Fruit fly (Drosophila melanogaster) whole organism, embryonic: ENCODE data around the gene CG32023.
A peak's percentile ranks its signal among the peaks of the same experiment; 100 is the strongest.

Source experiments
- Ada2b ChIP-seq: fragments of 200-800 bp; sonication (Bioruptor generic); IDR thresholded peaks from 2 replicates; pipeline ENCODE4 v1.3.6; 2022; ENCODE audit warnings: missing biosample characterization, missing genetic modification characterization
- Aef1 ChIP-seq: fragments of 200-800 bp; sonication (Bioruptor generic); IDR thresholded peaks from 3 replicates; pipeline ENCODE4 v1.3.6; 2022; ENCODE audit warnings: missing biosample characterization, missing genetic modification characterization
- Atf3 ChIP-seq: fragments of 200-800 bp; sonication (Bioruptor generic); optimal IDR thresholded peaks from 3 replicates; lab custom pipeline; 2016; ENCODE audit warnings: missing biosample characterization, missing genetic modification characterization
- Awh ChIP-seq: fragments of 200-800 bp; sonication (Bioruptor generic); IDR thresholded peaks from 2 replicates; pipeline ENCODE4, ENCODE4 v1.3.6; 2022; ENCODE audit warnings: missing biosample characterization, missing genetic modification characterization
- Blimp-1 ChIP-seq: fragments of 200-800 bp; sonication (Bioruptor generic); optimal IDR thresholded peaks from 3 replicates; lab custom pipeline; 2018; ENCODE audit warnings: missing biosample characterization, missing genetic modification characterization, mild to moderate bottlenecking, moderate library complexity, missing genetic modification reagents
- C15 ChIP-seq: fragments of 200-800 bp; sonication (Bioruptor generic); IDR thresholded peaks from 3 replicates; pipeline ENCODE4 v1.3.6; 2022; ENCODE audit warnings: missing biosample characterization, missing genetic modification characterization
- CG10321 ChIP-seq: fragments of 200-800 bp; sonication (Bioruptor generic); IDR thresholded peaks from 2 replicates; pipeline ENCODE4 v1.3.6; 2022; ENCODE audit warnings: missing biosample characterization, missing genetic modification characterization
- CG11085 ChIP-seq: fragments of 200-800 bp; sonication (Bioruptor generic); IDR thresholded peaks from 2 replicates; pipeline ENCODE4 v1.3.6; 2022; ENCODE audit warnings: missing biosample characterization, missing genetic modification characterization
- CG11093 ChIP-seq: fragments of 200-800 bp; sonication (Bioruptor generic); IDR thresholded peaks from 3 replicates; pipeline ENCODE4 v1.3.6; 2022; ENCODE audit warnings: missing biosample characterization, missing genetic modification characterization
- CG13424 ChIP-seq: fragments of 200-800 bp; sonication (Bioruptor generic); optimal IDR thresholded peaks from 2 replicates; lab custom pipeline; 2019; ENCODE audit warnings: missing biosample characterization, mild to moderate bottlenecking, missing genetic modification characterization, moderate library complexity
- CG14014 ChIP-seq: fragments of 200-800 bp; sonication (Bioruptor generic); IDR thresholded peaks from 2 replicates; pipeline ENCODE4 v1.3.6; 2022; ENCODE audit warnings: missing biosample characterization, missing genetic modification characterization
- CG14710 ChIP-seq: fragments of 200-800 bp; sonication (Bioruptor generic); optimal IDR thresholded peaks from 3 replicates; lab custom pipeline; 2019; ENCODE audit warnings: missing biosample characterization, mild to moderate bottlenecking, missing genetic modification characterization, moderate library complexity
- CG15269 ChIP-seq: fragments of 200-800 bp; sonication (Bioruptor generic); optimal IDR thresholded peaks from 2 replicates; lab custom pipeline; 2018; ENCODE audit warnings: missing biosample characterization, mild to moderate bottlenecking, missing genetic modification characterization, moderate library complexity
- CG17612 ChIP-seq: fragments of 200-800 bp; sonication (Bioruptor generic); IDR thresholded peaks from 2 replicates; pipeline ENCODE4 v1.3.6; 2022; ENCODE audit warnings: missing biosample characterization, missing genetic modification characterization
- CG2199 ChIP-seq: fragments of 200-800 bp; sonication (Bioruptor generic); IDR thresholded peaks from 3 replicates; pipeline ENCODE4 v1.3.6; 2022; ENCODE audit warnings: missing biosample characterization, missing genetic modification characterization
- CG30431 ChIP-seq: fragments of 200-800 bp; sonication (Bioruptor generic); optimal IDR thresholded peaks from 2 replicates; lab custom pipeline; 2017; ENCODE audit warnings: missing biosample characterization, missing genetic modification characterization
- CG4404 ChIP-seq: fragments of 200-800 bp; sonication (Bioruptor generic); IDR thresholded peaks from 2 replicates; pipeline ENCODE4 v1.3.6; 2022; ENCODE audit warnings: missing biosample characterization, missing genetic modification characterization
- CG4730 ChIP-seq: fragments of 200-800 bp; sonication (Bioruptor generic); IDR thresholded peaks from 2 replicates; pipeline ENCODE4 v1.3.6; 2022; ENCODE audit warnings: missing biosample characterization, missing genetic modification characterization
- CG4820 ChIP-seq: fragments of 200-800 bp; sonication (Bioruptor generic); optimal IDR thresholded peaks from 3 replicates; lab custom pipeline; 2016; ENCODE audit warnings: missing biosample characterization, missing genetic modification characterization
- CG6254 ChIP-seq: fragments of 200-800 bp; sonication (Bioruptor generic); optimal IDR thresholded peaks from 3 replicates; lab custom pipeline; 2017; ENCODE audit warnings: mild to moderate bottlenecking, missing biosample characterization, missing genetic modification reagents, missing genetic modification characterization
- CG7357 ChIP-seq: fragments of 200-800 bp; sonication (Bioruptor generic); IDR thresholded peaks from 3 replicates; pipeline ENCODE4 v1.3.6; 2022; ENCODE audit warnings: missing biosample characterization, missing genetic modification characterization
- CG7839 ChIP-seq: fragments of 200-800 bp; sonication (Bioruptor generic); optimal IDR thresholded peaks from 3 replicates; lab custom pipeline; 2018; ENCODE audit warnings: missing biosample characterization, mild to moderate bottlenecking, missing genetic modification characterization, moderate library complexity
- CG9727 ChIP-seq: fragments of 200-800 bp; sonication (Bioruptor generic); optimal IDR thresholded peaks from 3 replicates; lab custom pipeline; 2017; ENCODE audit warnings: missing biosample characterization, mild to moderate bottlenecking, missing genetic modification characterization
- CG9932 ChIP-seq: fragments of 200-800 bp; sonication (Bioruptor generic); IDR thresholded peaks from 2 replicates; pipeline ENCODE4 v1.3.6; 2022; ENCODE audit warnings: missing biosample characterization, missing genetic modification characterization
- CHES-1-like ChIP-seq: fragments of 200-800 bp; sonication (Bioruptor generic); optimal IDR thresholded peaks from 2 replicates; lab custom pipeline; 2016; ENCODE audit warnings: missing biosample characterization, missing genetic modification characterization
- D19A ChIP-seq: fragments of 200-800 bp; optimal IDR thresholded peaks from 3 replicates; lab custom pipeline; 2019; ENCODE audit warnings: missing biosample characterization, mild to moderate bottlenecking, missing genetic modification characterization, moderate library complexity
- D19B ChIP-seq: fragments of 200-800 bp; sonication (Bioruptor generic); optimal IDR thresholded peaks from 2 replicates; lab custom pipeline; 2017; ENCODE audit warnings: missing biosample characterization, mild to moderate bottlenecking, missing genetic modification characterization
- Fer2 ChIP-seq: fragments of 200-800 bp; sonication (Bioruptor generic); optimal IDR thresholded peaks from 2 replicates; lab custom pipeline; 2018; ENCODE audit warnings: missing biosample characterization, mild to moderate bottlenecking, missing genetic modification characterization, moderate library complexity
- Gug ChIP-seq: fragments of 200-800 bp; sonication (Bioruptor generic); IDR thresholded peaks from 4 replicates; pipeline ENCODE4 v1.3.6; 2022; ENCODE audit warnings: missing biosample characterization, missing genetic modification characterization
- Mrtf ChIP-seq: fragments of 200-800 bp; sonication (Bioruptor generic); IDR thresholded peaks from 3 replicates; pipeline ENCODE4 v1.3.6; 2022; ENCODE audit warnings: missing biosample characterization, missing genetic modification characterization
- Nf-YA ChIP-seq: fragments of 200-800 bp; sonication (Bioruptor generic); IDR thresholded peaks from 2 replicates; pipeline ENCODE4 v1.3.6; 2022; ENCODE audit warnings: missing biosample characterization, missing genetic modification characterization
- Xrp1 ChIP-seq: fragments of 200-800 bp; sonication (Bioruptor generic); IDR thresholded peaks from 2 replicates; pipeline ENCODE4 v1.3.6; 2022; ENCODE audit warnings: missing biosample characterization, missing genetic modification characterization
- al ChIP-seq: fragments of 200-800 bp; sonication (Bioruptor generic); IDR thresholded peaks from 2 replicates; pipeline ENCODE4 v1.3.6; 2022; ENCODE audit warnings: missing biosample characterization, missing genetic modification characterization
- ap ChIP-seq: fragments of 200-800 bp; sonication (Bioruptor generic); IDR thresholded peaks from 2 replicates; pipeline ENCODE4 v1.3.6; 2022; ENCODE audit warnings: missing biosample characterization, missing genetic modification characterization
- dysf ChIP-seq: fragments of 200-800 bp; sonication (Bioruptor generic); IDR thresholded peaks from 3 replicates; pipeline ENCODE4 v1.3.6; 2022; ENCODE audit warnings: missing biosample characterization, missing genetic modification characterization
- esg ChIP-seq: fragments of 200-800 bp; sonication (Bioruptor generic); conservative IDR thresholded peaks from 2 replicates; pipeline ENCODE4 v1.3.6; 2022; ENCODE audit warnings: missing biosample characterization, missing genetic modification characterization
- lab ChIP-seq: fragments of 200-800 bp; sonication (Bioruptor generic); optimal IDR thresholded peaks from 3 replicates; lab custom pipeline; 2017; ENCODE audit warnings: missing biosample characterization, missing genetic modification characterization, mild to moderate bottlenecking, moderate library complexity, missing genetic modification reagents
- nom ChIP-seq: fragments of 200-800 bp; sonication (Bioruptor generic); optimal IDR thresholded peaks from 2 replicates; lab custom pipeline; 2017; ENCODE audit warnings: missing biosample characterization, missing genetic modification characterization, mild to moderate bottlenecking, moderate library complexity, missing genetic modification reagents
- pfk ChIP-seq: fragments of 200-800 bp; sonication (Bioruptor generic); optimal IDR thresholded peaks from 2 replicates; lab custom pipeline; 2018; ENCODE audit warnings: missing biosample characterization, mild to moderate bottlenecking, missing genetic modification characterization, moderate library complexity
- sisA ChIP-seq: fragments of 200-800 bp; sonication (Bioruptor generic); IDR thresholded peaks from 2 replicates; pipeline ENCODE4 v1.3.6; 2022; ENCODE audit warnings: missing biosample characterization, missing genetic modification characterization
- slbo ChIP-seq: fragments of 200-800 bp; sonication (Bioruptor generic); IDR thresholded peaks from 2 replicates; pipeline ENCODE4 v1.3.6; 2022; ENCODE audit warnings: missing biosample characterization, missing genetic modification characterization
- sob ChIP-seq: fragments of 200-800 bp; sonication (Bioruptor generic); IDR thresholded peaks from 2 replicates; pipeline ENCODE4 v1.3.6; 2022; ENCODE audit warnings: missing biosample characterization, missing genetic modification characterization
- ssp ChIP-seq: fragments of 200-800 bp; sonication (Bioruptor generic); IDR thresholded peaks from 2 replicates; pipeline ENCODE4 v1.3.6; 2022; ENCODE audit warnings: missing biosample characterization, missing genetic modification characterization
- sug ChIP-seq: fragments of 200-800 bp; optimal IDR thresholded peaks from 2 replicates; lab custom pipeline; 2019; ENCODE audit warnings: missing biosample characterization, mild to moderate bottlenecking, missing genetic modification characterization, moderate library complexity
- toy ChIP-seq: fragments of 200-800 bp; sonication (Bioruptor generic); IDR thresholded peaks from 2 replicates; pipeline ENCODE4 v1.3.6; 2022; ENCODE audit warnings: missing biosample characterization, missing genetic modification characterization
- unc-4 ChIP-seq: fragments of 200-800 bp; sonication (Bioruptor generic); IDR thresholded peaks from 2 replicates; pipeline ENCODE4 v1.3.6; 2022; ENCODE audit warnings: missing biosample characterization, missing genetic modification characterization; ENCODE audit not compliant: partially characterized antibody
- vvl ChIP-seq: fragments of 200-800 bp; sonication (Bioruptor generic); IDR thresholded peaks from 2 replicates; pipeline ENCODE4 v1.3.6; 2022; ENCODE audit warnings: missing biosample characterization, missing genetic modification characterization
- wdn ChIP-seq: fragments of 200-800 bp; sonication (Bioruptor generic); IDR thresholded peaks from 2 replicates; pipeline ENCODE4 v1.3.6; 2022; ENCODE audit warnings: missing biosample characterization, missing genetic modification characterization
- wor ChIP-seq: fragments of 200-800 bp; sonication (Bioruptor generic); IDR thresholded peaks from 2 replicates; pipeline ENCODE4 v1.3.6; 2022; ENCODE audit warnings: missing biosample characterization, missing genetic modification characterization
- zen ChIP-seq: fragments of 200-800 bp; sonication (Bioruptor generic); optimal IDR thresholded peaks from 3 replicates; lab custom pipeline; 2018; ENCODE audit warnings: missing biosample characterization, mild to moderate bottlenecking, missing genetic modification characterization, moderate library complexity
- zfh1 ChIP-seq: fragments of 200-800 bp; sonication (Bioruptor generic); IDR thresholded peaks from 3 replicates; pipeline ENCODE4 v1.3.6; 2022; ENCODE audit warnings: missing biosample characterization, missing genetic modification characterization

Gene CG32023

dm6 chr3L:8813484-8813883 is 9.5 kb upstream of the CG32023 start (continued):
- TF ChIP-seq unc-4 (no peak), Awh (GFP tag; lab: Robert Waterston, UW) (peak; percentile 62; the same call in 1 of the 2 replicates), Mrtf (GFP tag; lab: Robert Waterston, UW) (peak; percentile 54; the same call in 1 of the 3 replicates), wor (GFP tag; lab: Robert Waterston, UW) (peak; percentile 53; the same call in 1 of the 2 replicates), ap (peak; percentile 25; the same call in 1 of the 2 replicates), CG14710 (tag; lab: Kevin White, UChicago) (no peak), Ada2b (GFP tag; lab: Robert Waterston, UW) (peak; percentile 65), zen (tag; lab: Kevin White, UChicago) (peak; percentile 20), ssp (peak; percentile 54; the same call in 1 of the 2 replicates), Aef1 (GFP tag; lab: Robert Waterston, UW) (peak; percentile 56; the same call in 2 of the 3 replicates), nom (no peak), toy (GFP tag; lab: Robert Waterston, UW) (no peak), Blimp-1 (GFP tag; lab: Kevin White, UChicago) (peak; percentile 42), CG4820 (GFP tag; lab: Kevin White, UChicago) (peak; percentile 36), CHES-1-like (GFP tag; lab: Kevin White, UChicago) (no peak), slbo (GFP tag; lab: Robert Waterston, UW) (peak; percentile 64), sob (peak; percentile 58), sug (tag; lab: Kevin White, UChicago) (no peak), Fer2 (tag; lab: Kevin White, UChicago) (no peak), CG11085 (GFP tag; lab: Robert Waterston, UW) (no peak), CG9932 (GFP tag; lab: Robert Waterston, UW) (peak; percentile 49; the same call in 1 of the 2 replicates), CG7357 (GFP tag; lab: Robert Waterston, UW) (peak; percentile 46; the same call in 1 of the 3 replicates), zfh1 (GFP tag; lab: Robert Waterston, UW) (0 out of 3 replicates have a peak, but pooled peaks have one; percentile 35), al (GFP tag; lab: Robert Waterston, UW) (0 out of 2 replicates have a peak, but pooled peaks have one; percentile 19), CG4730 (GFP tag; lab: Robert Waterston, UW) (peak; percentile 46; the same call in 1 of the 2 replicates), sisA (GFP tag; lab: Robert Waterston, UW) (peak; percentile 81), C15 (GFP tag; lab: Robert Waterston, UW) (0 out of 3 replicates have a peak, but pooled peaks have one; percentile 31), lab (GFP tag; lab: Kevin White, UChicago) (peak; percentile 33), esg (GFP tag; lab: Robert Waterston, UW) (peak; percentile 70), CG14014 (0 out of 2 replicates have a peak, but pooled peaks have one; percentile 24), CG4404 (GFP tag; lab: Robert Waterston, UW) (peak; percentile 35; the same call in 1 of the 2 replicates), CG11093 (GFP tag; lab: Robert Waterston, UW) (peak; percentile 57; the same call in 1 of the 3 replicates), CG2199 (GFP tag; lab: Robert Waterston, UW) (0 out of 3 replicates have a peak, but pooled peaks have one; percentile 51), CG10321 (GFP tag; lab: Robert Waterston, UW) (0 out of 2 replicates have a peak, but pooled peaks have one; percentile 22), CG15269 (tag; lab: Kevin White, UChicago) (peak; percentile 19), wdn (0 out of 2 replicates have a peak, but pooled peaks have one; percentile 6), Nf-YA (GFP tag; lab: Robert Waterston, UW) (peak; percentile 63), CG7839 (peak; percentile 27), CG13424 (peak; percentile 39), pfk (GFP tag; lab: Kevin White, UChicago) (no peak), dysf (GFP tag; lab: Robert Waterston, UW) (peak; percentile 73), Gug (GFP tag; lab: Robert Waterston, UW) (0 out of 4 replicates have a peak, but pooled peaks have one; percentile 8), CG6254 (GFP tag; lab: Kevin White, UChicago) (no peak), Atf3 (GFP tag; lab: Kevin White, UChicago) (no peak), CG9727 (GFP tag; lab: Kevin White, UChicago) (peak; percentile 20), D19B (GFP tag; lab: Kevin White, UChicago) (no peak), CG17612 (no peak), Xrp1 (peak; percentile 76), D19A (peak; percentile 19), vvl (GFP tag; lab: Robert Waterston, UW) (peak; percentile 62; the same call in 1 of the 2 replicates), CG30431 (GFP tag; lab: Kevin White, UChicago) (no peak)
